Fruit fly (Drosophila melanogaster) whole organism, prepupa: Measurements from ENCODE around the gene CG32486.

ENCODE experiments used
- CG10631 ChIP-seq: fragments of 200-800 bp; sonication (Bioruptor generic); optimal IDR thresholded peaks from 2 replicates; lab custom pipeline; 2016; ENCODE audit warnings: missing biosample characterization, missing genetic modification characterization
- CG10669 ChIP-seq: fragments of 200-800 bp; sonication (Bioruptor generic); optimal IDR thresholded peaks from 3 replicates; lab custom pipeline; 2018; ENCODE audit warnings: missing biosample characterization, mild to moderate bottlenecking, missing genetic modification characterization, moderate library complexity
- CG11294 ChIP-seq: fragments of 200-800 bp; sonication (Bioruptor generic); IDR thresholded peaks from 2 replicates; pipeline ENCODE4 v1.3.6; 2022; ENCODE audit warnings: missing biosample characterization, missing genetic modification characterization
- CG11762 ChIP-seq: fragments of 200-800 bp; sonication (Bioruptor generic); optimal IDR thresholded peaks from 3 replicates; lab custom pipeline; 2016; ENCODE audit warnings: missing biosample characterization, missing genetic modification characterization; ENCODE audit not compliant: insufficient read depth
- CG15336 ChIP-seq: fragments of 200-800 bp; sonication (Bioruptor generic); IDR thresholded peaks from 2 replicates; pipeline ENCODE4 v1.3.6; 2022; ENCODE audit warnings: missing biosample characterization, missing genetic modification characterization
- CG16779 ChIP-seq: fragments of 200-800 bp; sonication (Bioruptor generic); optimal IDR thresholded peaks from 3 replicates; lab custom pipeline; 2017; ENCODE audit warnings: missing biosample characterization, mild to moderate bottlenecking, missing genetic modification characterization
- CG31627 ChIP-seq: fragments of 200-800 bp; sonication (Bioruptor generic); optimal IDR thresholded peaks from 3 replicates; lab custom pipeline; 2016; ENCODE audit warnings: missing biosample characterization, missing genetic modification characterization
- CG32006 ChIP-seq: fragments of 200-800 bp; sonication (Bioruptor generic); optimal IDR thresholded peaks from 3 replicates; lab custom pipeline; 2017; ENCODE audit warnings: missing biosample characterization, mild to moderate bottlenecking, missing genetic modification characterization
- CG34406 ChIP-seq: fragments of 200-800 bp; sonication (Bioruptor generic); optimal IDR thresholded peaks from 3 replicates; lab custom pipeline; 2016; ENCODE audit warnings: missing biosample characterization, missing genetic modification characterization
- CG6163 ChIP-seq: fragments of 200-800 bp; sonication (Bioruptor generic); IDR thresholded peaks from 3 replicates; pipeline ENCODE4 v1.3.6; 2022; ENCODE audit warnings: missing biosample characterization, missing genetic modification characterization
- CG6276 ChIP-seq: fragments of 200-800 bp; sonication (Bioruptor generic); optimal IDR thresholded peaks from 2 replicates; lab custom pipeline; 2017; ENCODE audit warnings: missing biosample characterization, mild to moderate bottlenecking, missing genetic modification characterization
- CG7368 ChIP-seq: fragments of 200-800 bp; sonication (Bioruptor generic); optimal IDR thresholded peaks from 3 replicates; lab custom pipeline; 2016; ENCODE audit warnings: missing biosample characterization, missing genetic modification characterization
- CG8119 ChIP-seq: fragments of 200-800 bp; sonication (Bioruptor generic); IDR thresholded peaks from 3 replicates; pipeline ENCODE4 v1.3.6; 2022; ENCODE audit warnings: missing biosample characterization, missing genetic modification characterization
- CG8319 ChIP-seq: fragments of 200-800 bp; sonication (Bioruptor generic); optimal IDR thresholded peaks from 3 replicates; lab custom pipeline; 2016; ENCODE audit warnings: missing biosample characterization, missing genetic modification characterization
- CG9139 ChIP-seq: fragments of 200-800 bp; sonication (Bioruptor generic); optimal IDR thresholded peaks from 3 replicates; lab custom pipeline; 2017; ENCODE audit warnings: missing biosample characterization, mild to moderate bottlenecking, missing genetic modification characterization
- Eip75B ChIP-seq: fragments of 200-800 bp; sonication (Bioruptor generic); optimal IDR thresholded peaks from 3 replicates; lab custom pipeline; 2016; ENCODE audit warnings: missing biosample characterization, missing genetic modification characterization
- Eip78C ChIP-seq: fragments of 200-800 bp; sonication (Bioruptor generic); peaks from one replicate; lab custom pipeline; 2016; ENCODE audit warnings: missing biosample characterization, missing genetic modification characterization
- Eip93F ChIP-seq: fragments of 200-800 bp; sonication (Bioruptor generic); optimal IDR thresholded peaks from 2 replicates; lab custom pipeline; 2016; ENCODE audit warnings: missing biosample characterization, mild to moderate bottlenecking, missing genetic modification characterization
- Ets21C ChIP-seq: fragments of 200-800 bp; sonication (Bioruptor generic); optimal IDR thresholded peaks from 3 replicates; lab custom pipeline; 2016; ENCODE audit warnings: missing biosample characterization, missing genetic modification characterization
- Gug ChIP-seq: fragments of 200-800 bp; sonication (Bioruptor generic); IDR thresholded peaks from 2 replicates; pipeline ENCODE4 v1.3.6; 2022; ENCODE audit warnings: missing biosample characterization, missing genetic modification characterization
- Hr38 ChIP-seq: sonication (Bioruptor generic); optimal IDR thresholded peaks from 2 replicates; lab custom pipeline; 2016; ENCODE audit warnings: missing biosample characterization, missing genetic modification characterization
- Hr39 ChIP-seq: fragments of 200-800 bp; sonication (Bioruptor generic); optimal IDR thresholded peaks from 2 replicates; lab custom pipeline; 2016; ENCODE audit warnings: missing biosample characterization, missing genetic modification characterization
- Hr4 ChIP-seq: fragments of 200-800 bp; sonication (Bioruptor generic); optimal IDR thresholded peaks from 3 replicates; lab custom pipeline; 2016; ENCODE audit warnings: missing biosample characterization, missing genetic modification characterization
- Lpt ChIP-seq: fragments of 200-800 bp; sonication (Bioruptor generic); optimal IDR thresholded peaks from 3 replicates; lab custom pipeline; 2016; ENCODE audit warnings: missing biosample characterization, missing genetic modification characterization
- Met ChIP-seq: fragments of 200-800 bp; sonication (Bioruptor generic); optimal IDR thresholded peaks from 3 replicates; lab custom pipeline; 2016; ENCODE audit warnings: missing biosample characterization, missing genetic modification characterization
- OdsH ChIP-seq: fragments of 200-800 bp; sonication (Bioruptor generic); optimal IDR thresholded peaks from 3 replicates; lab custom pipeline; 2016; ENCODE audit warnings: missing biosample characterization, missing genetic modification characterization
- Smox ChIP-seq: fragments of 200-800 bp; sonication (Bioruptor generic); optimal IDR thresholded peaks from 3 replicates; lab custom pipeline; 2016; ENCODE audit warnings: missing biosample characterization, missing genetic modification characterization
- Sox14 ChIP-seq: fragments of 200-800 bp; sonication (Bioruptor generic); optimal IDR thresholded peaks from 3 replicates; lab custom pipeline; 2016; ENCODE audit warnings: missing biosample characterization, missing genetic modification characterization
- achi ChIP-seq: fragments of 200-800 bp; sonication (Bioruptor generic); optimal IDR thresholded peaks from 3 replicates; lab custom pipeline; 2016; ENCODE audit warnings: missing biosample characterization, missing genetic modification characterization
- cyc ChIP-seq: fragments of 200-800 bp; sonication (Bioruptor generic); optimal IDR thresholded peaks from 3 replicates; lab custom pipeline; 2016; ENCODE audit warnings: missing biosample characterization, missing genetic modification characterization
- dsx ChIP-seq: fragments of 200-800 bp; optimal IDR thresholded peaks from 3 replicates; lab custom pipeline; 2019; ENCODE audit warnings: missing biosample characterization, mild to moderate bottlenecking, missing genetic modification characterization, moderate library complexity; ENCODE audit not compliant: poor library complexity, severe bottlenecking
- eg ChIP-seq: fragments of 200-800 bp; sonication (Bioruptor generic); IDR thresholded peaks from 3 replicates; pipeline ENCODE4 v1.3.6; 2022; ENCODE audit warnings: missing biosample characterization, missing genetic modification characterization
- fd85E ChIP-seq: fragments of 200-800 bp; sonication (Bioruptor generic); optimal IDR thresholded peaks from 3 replicates; lab custom pipeline; 2016; ENCODE audit warnings: missing biosample characterization, missing genetic modification characterization
- fkh ChIP-seq: fragments of 200-800 bp; sonication (Bioruptor generic); optimal IDR thresholded peaks from 3 replicates; lab custom pipeline; 2017; ENCODE audit warnings: missing biosample characterization, mild to moderate bottlenecking, missing genetic modification characterization, moderate library complexity
- lz ChIP-seq: fragments of 200-800 bp; sonication (Bioruptor generic); optimal IDR thresholded peaks from 3 replicates; lab custom pipeline; 2016; ENCODE audit warnings: missing biosample characterization, missing genetic modification characterization
- net ChIP-seq: fragments of 200-800 bp; sonication (Bioruptor generic); optimal IDR thresholded peaks from 3 replicates; lab custom pipeline; 2016; ENCODE audit warnings: missing biosample characterization, missing genetic modification characterization
- pdm3 ChIP-seq: fragments of 200-800 bp; sonication (Bioruptor generic); optimal IDR thresholded peaks from 3 replicates; lab custom pipeline; 2016; ENCODE audit warnings: missing biosample characterization, missing genetic modification characterization
- salr ChIP-seq, 2 experiments: fragments of 200-800 bp; sonication (Bioruptor generic); optimal IDR thresholded peaks; 3 replicates each; lab custom pipeline; 2016 to 2018; ENCODE audit warnings: missing biosample characterization in 2 of 2, missing genetic modification characterization in 2 of 2, mild to moderate bottlenecking in 1 of 2
- spab ChIP-seq: fragments of 200-800 bp; sonication (Bioruptor generic); optimal IDR thresholded peaks from 2 replicates; lab custom pipeline; 2017; ENCODE audit warnings: missing biosample characterization, mild to moderate bottlenecking, missing genetic modification characterization, missing genetic modification reagents
- ss ChIP-seq, 2 experiments: fragments of 200-800 bp; sonication (Bioruptor generic); optimal IDR thresholded peaks; 2 replicates in 1 of 2; 3 replicates in 1 of 2; lab custom pipeline; 2017 to 2018; ENCODE audit warnings: mild to moderate bottlenecking in 2 of 2, missing biosample characterization in 2 of 2, missing genetic modification characterization in 2 of 2, moderate library complexity in 1 of 2
- svp ChIP-seq: fragments of 200-800 bp; sonication (Bioruptor generic); peaks from one replicate; lab custom pipeline; 2016; ENCODE audit warnings: missing biosample characterization, missing genetic modification characterization
- vri ChIP-seq: fragments of 200-800 bp; sonication (Bioruptor generic); optimal IDR thresholded peaks from 3 replicates; lab custom pipeline; 2016; ENCODE audit warnings: missing biosample characterization, mild to moderate bottlenecking, missing genetic modification characterization

Gene CG32486

DNA sequence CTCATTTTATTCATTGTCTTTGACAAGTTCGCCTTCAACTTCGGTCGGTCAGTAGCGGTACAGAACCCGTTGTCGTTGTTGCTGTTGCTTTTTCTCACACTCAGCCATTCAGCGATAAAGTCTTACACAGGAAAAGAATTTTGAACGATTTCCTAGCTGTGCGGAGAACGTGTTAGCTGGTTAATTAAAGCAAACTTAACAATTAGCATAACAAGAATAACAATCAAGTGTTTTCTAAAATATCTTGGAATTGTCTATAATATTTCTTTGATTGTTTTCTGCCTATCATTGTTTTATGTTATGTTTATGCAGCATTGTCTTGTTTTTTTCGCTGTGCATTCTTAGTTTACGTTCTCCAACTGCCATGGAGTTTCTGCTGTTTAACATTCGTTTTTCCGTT lies 35.5 kb upstream of the CG32486 start (continued):
- TF ChIP-seq CG8119 (GFP tag; lab: Robert Waterston, UW) (0 out of 3 replicates have a peak, but pooled peaks have one; percentile 16), fkh (GFP tag; lab: Kevin White, UChicago) (no peak), vri (GFP tag; lab: Kevin White, UChicago) (no peak), Sox14 (GFP tag; lab: Kevin White, UChicago) (peak; percentile 30), achi (GFP tag; lab: Kevin White, UChicago) (peak; percentile 28), salr (GFP tag; optimal IDR thresholded peaks at IDR 0.05; lab: Kevin White, UChicago) (peak in 1 of 2 experiments; percentile 18), eg (GFP tag; lab: Robert Waterston, UW) (peak; percentile 10; the same call in 1 of the 3 replicates), Met (GFP tag; lab: Kevin White, UChicago) (no peak), lz (GFP tag; lab: Kevin White, UChicago) (no peak), Eip93F (GFP tag; lab: Kevin White, UChicago) (no peak), dsx (peak; percentile 63), OdsH (peak; percentile 40), Gug (GFP tag; lab: Robert Waterston, UW) (no peak), Eip78C (GFP tag; lab: Kevin White, UChicago) (peak; percentile 79), CG7368 (GFP tag; lab: Kevin White, UChicago) (no peak)

DNA sequence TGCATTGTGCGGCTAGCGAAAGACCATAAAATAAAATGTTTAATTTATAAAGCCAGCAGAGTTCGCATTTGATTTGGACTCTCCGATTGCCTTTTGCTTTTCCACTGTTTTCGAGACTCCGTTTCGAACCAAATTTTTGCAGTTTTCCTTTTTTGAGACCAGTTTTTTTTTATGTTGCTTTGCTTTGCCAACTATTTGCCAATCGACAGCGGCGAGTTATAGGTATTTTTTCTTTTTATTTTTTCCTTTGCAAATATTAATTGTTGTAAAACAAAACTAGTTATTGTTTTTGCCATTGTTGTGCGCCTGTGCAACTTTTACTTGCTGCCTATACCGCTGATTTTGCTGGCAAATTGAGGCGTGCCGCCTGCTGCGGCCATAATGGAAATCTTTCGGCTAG lies 34.9 kb upstream of the CG32486 start:
- TF ChIP-seq fd85E (no peak), CG8319 (GFP tag; lab: Kevin White, UChicago) (no peak), Hr39 (no peak), Hr38 (GFP tag; lab: Kevin White, UChicago) (no peak), Sox14 (GFP tag; lab: Kevin White, UChicago) (no peak), spab (GFP tag; lab: Kevin White, UChicago) (no peak), Eip75B (GFP tag; lab: Kevin White, UChicago) (no peak), Met (GFP tag; lab: Kevin White, UChicago) (no peak), CG16779 (tag; lab: Kevin White, UChicago) (no peak), svp (GFP tag; lab: Kevin White, UChicago) (no peak), CG6276 (peak; percentile 58), Ets21C (GFP tag; lab: Kevin White, UChicago) (no peak), eg (GFP tag; lab: Robert Waterston, UW) (peak; percentile 34; the same call in 1 of the 3 replicates), OdsH (no peak), net (no peak), CG10669 (GFP tag; lab: Kevin White, UChicago) (no peak), CG11762 (GFP tag; lab: Kevin White, UChicago) (no peak), CG10631 (no peak), CG8119 (GFP tag; lab: Robert Waterston, UW) (peak; percentile 53; the same call in 1 of the 3 replicates), CG15336 (no peak), CG34406 (GFP tag; lab: Kevin White, UChicago) (no peak), Lpt (GFP tag; lab: Kevin White, UChicago) (no peak), Smox (GFP tag; lab: Kevin White, UChicago) (no peak), Eip78C (GFP tag; lab: Kevin White, UChicago) (no peak), cyc (GFP tag; lab: Kevin White, UChicago) (no peak), CG6163 (0 out of 3 replicates have a peak, but pooled peaks have one; percentile 30), ss (GFP tag; optimal IDR thresholded peaks at IDR 0.05; lab: Kevin White, UChicago) (no peak), lz (GFP tag; lab: Kevin White, UChicago) (no peak)

DNA sequence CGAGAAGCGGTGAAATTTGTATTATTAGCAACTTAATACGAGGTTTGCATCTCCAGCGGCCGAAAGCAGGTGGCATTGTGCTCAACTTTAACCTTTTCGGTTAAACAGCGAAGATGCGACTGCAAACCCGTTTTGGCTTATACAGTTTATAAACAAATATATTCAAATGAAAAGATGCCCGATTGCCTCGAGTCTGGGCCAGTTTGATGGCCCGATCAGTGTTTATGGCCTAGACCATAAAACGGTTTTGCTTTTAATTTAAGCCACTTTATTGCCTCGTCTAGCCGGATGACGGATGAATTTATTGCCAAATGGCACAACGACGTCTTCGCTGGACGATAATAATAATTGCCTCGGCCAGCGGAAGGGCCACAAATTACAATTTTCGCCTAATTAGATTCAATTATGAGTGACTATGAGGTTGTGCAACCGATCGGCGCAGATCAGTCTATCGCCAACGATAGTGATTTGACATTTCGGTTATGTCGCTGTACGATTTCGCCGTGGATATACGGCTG lies 31.9 kb upstream of the CG32486 start:
- TF ChIP-seq cyc (GFP tag; lab: Kevin White, UChicago) (no peak), Eip78C (GFP tag; lab: Kevin White, UChicago) (no peak), CG11294 (GFP tag; lab: Robert Waterston, UW) (no peak), CG31627 (GFP tag; lab: Kevin White, UChicago) (no peak), CG9139 (GFP tag; lab: Kevin White, UChicago) (no peak), Hr39 (no peak), achi (GFP tag; lab: Kevin White, UChicago) (no peak), fkh (GFP tag; lab: Kevin White, UChicago) (no peak), CG8119 (GFP tag; lab: Robert Waterston, UW) (no peak), CG8319 (GFP tag; lab: Kevin White, UChicago) (no peak), CG32006 (no peak), Hr4 (GFP tag; lab: Kevin White, UChicago) (no peak), lz (GFP tag; lab: Kevin White, UChicago) (no peak), pdm3 (GFP tag; lab: Kevin White, UChicago) (no peak), dsx (no peak)
- TF ChIP-seq, all 60 proteins: peak for 0
